Fruit fly (Drosophila melanogaster) whole organism, embryonic: Measurements from ENCODE around the gene CG6236.

Experiments used
- CG12155 ChIP-seq: fragments of 200-800 bp; sonication (Bioruptor generic); optimal IDR thresholded peaks from 3 replicates; lab custom pipeline; 2016; ENCODE audit warnings: missing biosample characterization, missing genetic modification characterization
- CG12391 ChIP-seq: fragments of 200-800 bp; sonication (Bioruptor generic); optimal IDR thresholded peaks from 3 replicates; lab custom pipeline; 2018; ENCODE audit warnings: missing biosample characterization, mild to moderate bottlenecking, missing genetic modification characterization, moderate library complexity
- CG12942 ChIP-seq: fragments of 200-800 bp; sonication (Bioruptor generic); optimal IDR thresholded peaks from 3 replicates; lab custom pipeline; 2016; ENCODE audit warnings: missing biosample characterization, missing genetic modification characterization
- CG13424 ChIP-seq: fragments of 200-800 bp; sonication (Bioruptor generic); optimal IDR thresholded peaks from 2 replicates; lab custom pipeline; 2019; ENCODE audit warnings: missing biosample characterization, mild to moderate bottlenecking, missing genetic modification characterization, moderate library complexity
- CG14667 ChIP-seq: fragments of 200-800 bp; sonication (Bioruptor generic); IDR thresholded peaks from 2 replicates; pipeline ENCODE4 v1.3.6; 2022; ENCODE audit warnings: missing biosample characterization, missing genetic modification characterization
- CG15514 ChIP-seq: fragments of 200-800 bp; sonication (Bioruptor generic); optimal IDR thresholded peaks from 3 replicates; lab custom pipeline; 2017; ENCODE audit warnings: missing biosample characterization, missing genetic modification characterization, mild to moderate bottlenecking, moderate library complexity, missing genetic modification reagents
- CG15601 ChIP-seq: fragments of 200-800 bp; sonication (Bioruptor generic); optimal IDR thresholded peaks from 3 replicates; lab custom pipeline; 2019; ENCODE audit warnings: missing biosample characterization, mild to moderate bottlenecking, missing genetic modification characterization, moderate library complexity
- CG1647 ChIP-seq: fragments of 200-800 bp; sonication (Bioruptor generic); optimal IDR thresholded peaks from 3 replicates; lab custom pipeline; 2016; ENCODE audit warnings: missing biosample characterization, missing genetic modification characterization
- CG17328 ChIP-seq: fragments of 200-800 bp; sonication (Bioruptor generic); IDR thresholded peaks from 2 replicates; pipeline ENCODE4 v1.3.6; 2022; ENCODE audit warnings: missing biosample characterization, missing genetic modification characterization
- CG17385 ChIP-seq: fragments of 200-800 bp; sonication (Bioruptor generic); optimal IDR thresholded peaks from 3 replicates; lab custom pipeline; 2018; ENCODE audit warnings: missing biosample characterization, mild to moderate bottlenecking, missing genetic modification characterization
- CG17829 ChIP-seq: fragments of 200-800 bp; optimal IDR thresholded peaks from 2 replicates; lab custom pipeline; 2019; ENCODE audit warnings: missing biosample characterization, mild to moderate bottlenecking, missing genetic modification characterization, moderate library complexity
- CG2202 ChIP-seq: fragments of 200-800 bp; sonication (Bioruptor generic); optimal IDR thresholded peaks from 2 replicates; lab custom pipeline; 2018; ENCODE audit warnings: missing biosample characterization, mild to moderate bottlenecking, missing genetic modification characterization
- CG30431 ChIP-seq: fragments of 200-800 bp; sonication (Bioruptor generic); optimal IDR thresholded peaks from 2 replicates; lab custom pipeline; 2017; ENCODE audit warnings: missing biosample characterization, missing genetic modification characterization
- CG3163 ChIP-seq: fragments of 200-800 bp; sonication (Bioruptor generic); optimal IDR thresholded peaks from 3 replicates; lab custom pipeline; 2016; ENCODE audit warnings: missing biosample characterization, missing genetic modification characterization
- CG3281 ChIP-seq: fragments of 200-800 bp; sonication (Bioruptor generic); optimal IDR thresholded peaks from 3 replicates; lab custom pipeline; 2017; ENCODE audit warnings: missing biosample characterization, mild to moderate bottlenecking, missing genetic modification characterization
- CG5180 ChIP-seq: fragments of 200-800 bp; sonication (Bioruptor generic); optimal IDR thresholded peaks from 3 replicates; lab custom pipeline; 2017; ENCODE audit warnings: missing biosample characterization, missing genetic modification characterization, mild to moderate bottlenecking, moderate library complexity, missing genetic modification reagents
- CG6272 ChIP-seq: fragments of 200-800 bp; sonication (Bioruptor generic); IDR thresholded peaks from 2 replicates; pipeline ENCODE4 v1.3.6; 2022; ENCODE audit warnings: missing biosample characterization, missing genetic modification characterization
- CG7372 ChIP-seq: fragments of 200-800 bp; sonication (Bioruptor generic); IDR thresholded peaks from 2 replicates; pipeline ENCODE4 v1.3.6; 2022; ENCODE audit warnings: missing biosample characterization, missing genetic modification characterization
- CG7839 ChIP-seq: fragments of 200-800 bp; sonication (Bioruptor generic); optimal IDR thresholded peaks from 3 replicates; lab custom pipeline; 2018; ENCODE audit warnings: missing biosample characterization, mild to moderate bottlenecking, missing genetic modification characterization, moderate library complexity
- CG8290 ChIP-seq, 3 experiments: fragments of 200-800 bp; sonication (Bioruptor generic); optimal IDR thresholded peaks; 2 replicates each; lab custom pipeline; 2016 to 2019; ENCODE audit warnings: missing biosample characterization in 3 of 3, missing genetic modification characterization in 3 of 3, mild to moderate bottlenecking in 2 of 3, moderate library complexity in 1 of 3
- CG9437 ChIP-seq: fragments of 200-800 bp; sonication (Bioruptor generic); optimal IDR thresholded peaks from 2 replicates; lab custom pipeline; 2018; ENCODE audit warnings: missing biosample characterization, mild to moderate bottlenecking, missing genetic modification characterization
- CG9609 ChIP-seq: fragments of 200-800 bp; sonication (Bioruptor generic); optimal IDR thresholded peaks from 3 replicates; lab custom pipeline; 2016; ENCODE audit warnings: missing biosample characterization, missing genetic modification characterization
- Dfd ChIP-seq, 2 experiments: fragments of >200 bp; optimal IDR thresholded peaks; 2 replicates each; lab custom pipeline; 2017; ENCODE audit warnings: missing biosample characterization in 2 of 2, missing genetic modification characterization in 2 of 2
- Dref ChIP-seq: fragments of 200-800 bp; sonication (Bioruptor generic); IDR thresholded peaks from 2 replicates; pipeline ENCODE4 v1.3.6; 2022; ENCODE audit warnings: missing biosample characterization, missing genetic modification characterization
- E2f2 ChIP-seq: fragments of 200-800 bp; sonication (Bioruptor generic); IDR thresholded peaks from 2 replicates; pipeline ENCODE4 v1.3.6; 2022; ENCODE audit warnings: missing biosample characterization, missing genetic modification characterization
- Ets65A ChIP-seq: fragments of 200-800 bp; sonication (Bioruptor generic); peaks from one replicate; lab custom pipeline; 2016; ENCODE audit warnings: missing biosample characterization, missing genetic modification characterization
- Fer2 ChIP-seq: fragments of 200-800 bp; sonication (Bioruptor generic); optimal IDR thresholded peaks from 2 replicates; lab custom pipeline; 2018; ENCODE audit warnings: missing biosample characterization, mild to moderate bottlenecking, missing genetic modification characterization, moderate library complexity
- Hr78 ChIP-seq, 2 experiments: fragments of 200-800 bp in 1 of 2; fragments of >200 bp in 1 of 2; sonication (Bioruptor generic) in 1 of 2; optimal IDR thresholded peaks; 2 replicates each; lab custom pipeline; 2017 to 2019; ENCODE audit warnings: missing biosample characterization in 2 of 2, missing genetic modification characterization in 2 of 2, mild to moderate bottlenecking in 1 of 2, moderate library complexity in 1 of 2
- Kr ChIP-seq: fragments of 200-800 bp; sonication (Bioruptor generic); optimal IDR thresholded peaks from 2 replicates; lab custom pipeline; 2017; ENCODE audit warnings: missing biosample characterization, mild to moderate bottlenecking, missing genetic modification characterization
- MBD-R2 ChIP-seq: fragments of 200-800 bp; sonication (Bioruptor generic); IDR thresholded peaks from 2 replicates; pipeline ENCODE4 v1.3.6; 2022; ENCODE audit warnings: missing biosample characterization, missing genetic modification characterization
- Myb ChIP-seq: fragments of 200-800 bp; sonication (Bioruptor generic); optimal IDR thresholded peaks from 2 replicates; lab custom pipeline; 2016; ENCODE audit warnings: missing biosample characterization, missing genetic modification characterization
- NK7.1 ChIP-seq: fragments of 200-800 bp; sonication (Bioruptor generic); optimal IDR thresholded peaks from 3 replicates; lab custom pipeline; 2016; ENCODE audit warnings: missing biosample characterization, missing genetic modification characterization
- Nf-YC ChIP-seq: fragments of 200-800 bp; optimal IDR thresholded peaks from 3 replicates; lab custom pipeline; 2019; ENCODE audit warnings: missing biosample characterization, mild to moderate bottlenecking, missing genetic modification characterization, moderate library complexity
- ara ChIP-seq: fragments of 200-800 bp; sonication (Bioruptor generic); IDR thresholded peaks from 2 replicates; pipeline ENCODE4 v1.3.6; 2022; ENCODE audit warnings: missing biosample characterization, missing genetic modification characterization
- bab2 ChIP-seq: fragments of 200-800 bp; sonication (Bioruptor generic); optimal IDR thresholded peaks from 2 replicates; lab custom pipeline; 2016; ENCODE audit warnings: missing biosample characterization, missing genetic modification characterization
- bsh ChIP-seq, 2 experiments: fragments of 200-800 bp; sonication (Bioruptor generic); optimal IDR thresholded peaks; 2 replicates each; lab custom pipeline; 2017 to 2018; ENCODE audit warnings: mild to moderate bottlenecking in 2 of 2, missing biosample characterization in 2 of 2, missing genetic modification characterization in 2 of 2, moderate library complexity in 1 of 2
- cas ChIP-seq: fragments of 200-800 bp; sonication (Bioruptor generic); IDR thresholded peaks from 2 replicates; pipeline ENCODE4 v1.3.6; 2022; ENCODE audit warnings: missing biosample characterization, missing genetic modification characterization
- ci ChIP-seq: fragments of 200-800 bp; sonication (Bioruptor generic); IDR thresholded peaks from 3 replicates; pipeline ENCODE4 v1.3.6; 2022; ENCODE audit warnings: missing biosample characterization, missing genetic modification characterization
- dan ChIP-seq: fragments of 200-800 bp; sonication (Bioruptor generic); IDR thresholded peaks from 2 replicates; pipeline ENCODE4 v1.3.6; 2022; ENCODE audit warnings: missing biosample characterization, missing genetic modification characterization
- gcm ChIP-seq: fragments of 200-800 bp; sonication (Bioruptor generic); optimal IDR thresholded peaks from 2 replicates; lab custom pipeline; 2019; ENCODE audit warnings: missing biosample characterization, mild to moderate bottlenecking, missing genetic modification characterization, moderate library complexity
- grau ChIP-seq: fragments of 200-800 bp; optimal IDR thresholded peaks from 3 replicates; lab custom pipeline; 2019; ENCODE audit warnings: missing biosample characterization, mild to moderate bottlenecking, missing genetic modification characterization, moderate library complexity
- gsb-n ChIP-seq: fragments of 200-800 bp; sonication (Bioruptor generic); optimal IDR thresholded peaks from 3 replicates; lab custom pipeline; 2018; ENCODE audit warnings: missing biosample characterization, mild to moderate bottlenecking, missing genetic modification characterization
- lmd ChIP-seq: fragments of 200-800 bp; sonication (Bioruptor generic); IDR thresholded peaks from 2 replicates; pipeline ENCODE4 v1.3.6; 2022; ENCODE audit warnings: missing biosample characterization, missing genetic modification characterization
- luna ChIP-seq: fragments of 200-800 bp; sonication (Bioruptor generic); optimal IDR thresholded peaks from 2 replicates; lab custom pipeline; 2016; ENCODE audit warnings: missing biosample characterization, missing genetic modification characterization
- maf-S ChIP-seq: fragments of 200-800 bp; sonication (Bioruptor generic); optimal IDR thresholded peaks from 2 replicates; lab custom pipeline; 2016; ENCODE audit warnings: missing biosample characterization, missing genetic modification characterization
- odd ChIP-seq: fragments of 200-800 bp; sonication (Bioruptor generic); optimal IDR thresholded peaks from 2 replicates; lab custom pipeline; 2017; ENCODE audit warnings: missing biosample characterization, mild to moderate bottlenecking, missing genetic modification characterization
- sens ChIP-seq: fragments of 200-800 bp; sonication (Bioruptor generic); peaks from one replicate; lab custom pipeline; 2016; ENCODE audit warnings: missing biosample characterization, missing genetic modification characterization
- sim ChIP-seq: fragments of 200-800 bp; sonication (Bioruptor generic); IDR thresholded peaks from 2 replicates; pipeline ENCODE4 v1.3.6; 2022; ENCODE audit warnings: missing biosample characterization, missing genetic modification characterization
- unpg ChIP-seq: fragments of 200-800 bp; sonication (Bioruptor generic); optimal IDR thresholded peaks from 3 replicates; lab custom pipeline; 2018; ENCODE audit warnings: missing biosample characterization, mild to moderate bottlenecking, missing genetic modification characterization, moderate library complexity
- vfl ChIP-seq: fragments of 200-800 bp; sonication (Bioruptor generic); optimal IDR thresholded peaks from 2 replicates; lab custom pipeline; 2016; ENCODE audit warnings: missing biosample characterization, missing genetic modification characterization

CG6236 gene

dm6 chr3R:15340052-15340732 lies 12.1 kb upstream of the CG6236 start, which contains the start of gene SerRS-m (continued):
- TF ChIP-seq CG17829 (peak; percentile 15), CG6272 (GFP tag; lab: Robert Waterston, UW) (no peak), cas (GFP tag; lab: Robert Waterston, UW) (no peak), CG7372 (no peak), CG17328 (no peak), CG7839 (tag; lab: Kevin White, UChicago) (no peak), Hr78 (GFP tag; optimal IDR thresholded peaks at IDR 0.05; lab: Kevin White, UChicago) (no peak), CG13424 (tag; lab: Kevin White, UChicago) (peak; percentile 15), Dfd (GFP tag; optimal IDR thresholded peaks at IDR 0.05; lab: Kevin White, UChicago) (no peak), Kr (GFP tag; lab: Kevin White, UChicago) (no peak), CG14667 (GFP tag; lab: Robert Waterston, UW) (no peak), CG5180 (GFP tag; lab: Kevin White, UChicago) (no peak), CG9437 (peak; percentile 99), dan (GFP tag; lab: Robert Waterston, UW) (no peak), CG2202 (tag; lab: Kevin White, UChicago) (no peak), CG30431 (GFP tag; lab: Kevin White, UChicago) (no peak), gcm (GFP tag; lab: Kevin White, UChicago) (peak; percentile 29), CG8290 (GFP tag; optimal IDR thresholded peaks at IDR 0.05; lab: Kevin White, UChicago) (no peak), CG8290 (tag; optimal IDR thresholded peaks at IDR 0.05; lab: Kevin White, UChicago) (no peak), CG17385 (GFP tag; lab: Kevin White, UChicago) (no peak), Fer2 (no peak), grau (tag; lab: Kevin White, UChicago) (peak; percentile 13), CG12942 (GFP tag; lab: Kevin White, UChicago) (no peak), ara (GFP tag; lab: Robert Waterston, UW) (no peak), NK7.1 (GFP tag; lab: Kevin White, UChicago) (no peak), maf-S (GFP tag; lab: Kevin White, UChicago) (no peak), bsh (GFP tag; optimal IDR thresholded peaks at IDR 0.05; lab: Kevin White, UChicago) (peak in 1 of 2 experiments; percentile 62), CG12155 (GFP tag; lab: Kevin White, UChicago) (no peak), CG1647 (GFP tag; lab: Kevin White, UChicago) (no peak), unpg (GFP tag; lab: Kevin White, UChicago) (peak; percentile 34), CG3281 (GFP tag; lab: Kevin White, UChicago) (no peak), luna (no peak), Dref (GFP tag; lab: Robert Waterston, UW) (peak; percentile 45), ci (GFP tag; lab: Robert Waterston, UW) (0 out of 3 replicates have a peak, but pooled peaks have one; percentile 19), gsb-n (tag; lab: Kevin White, UChicago) (peak; percentile 28), sens (peak; percentile 83), sim (GFP tag; lab: Robert Waterston, UW) (no peak), Nf-YC (no peak), vfl (GFP tag; lab: Kevin White, UChicago) (no peak), lmd (GFP tag; lab: Robert Waterston, UW) (no peak), E2f2 (GFP tag; lab: Robert Waterston, UW) (peak; percentile 35), MBD-R2 (GFP tag; lab: Robert Waterston, UW) (no peak), Myb (GFP tag; lab: Kevin White, UChicago) (peak; percentile 68), Ets65A (peak; percentile 34), CG3163 (GFP tag; lab: Kevin White, UChicago) (no peak), CG9609 (no peak), bab2 (GFP tag; lab: Kevin White, UChicago) (no peak), odd (GFP tag; lab: Kevin White, UChicago) (no peak), CG15514 (GFP tag; lab: Kevin White, UChicago) (no peak), CG12391 (tag; lab: Kevin White, UChicago) (peak; percentile 24), CG15601 (tag; lab: Kevin White, UChicago) (peak; percentile 33)
